Worm (Caenorhabditis elegans) whole organism, L2 larva: ENCODE measurements around the gene C17F4.12.

Experiments used
- C34F6.9 ChIP-seq: fragments of 150-350 bp; optimal IDR thresholded peaks from 2 replicates; lab custom pipeline; 2014; ENCODE audit warnings: missing biosample characterization, missing genetic modification characterization
- F13H6.1 ChIP-seq: sonication (generic microtip); optimal IDR thresholded peaks from 2 replicates; lab custom pipeline; 2016; ENCODE audit warnings: missing genetic modification characterization, missing compliant biosample characterization
- R02D3.7 ChIP-seq: fragments of 150-350 bp; optimal IDR thresholded peaks from 2 replicates; lab custom pipeline; 2014; ENCODE audit warnings: missing biosample characterization, missing genetic modification characterization
- Y55F3AM.14 ChIP-seq: fragments of 200-800 bp; sonication (Bioruptor generic); optimal IDR thresholded peaks from 2 replicates; lab custom pipeline; 2018; ENCODE audit warnings: mild to moderate bottlenecking, missing genetic modification characterization, missing compliant biosample characterization
- ZK546.5 ChIP-seq: sonication (generic microtip); optimal IDR thresholded peaks from 2 replicates; lab custom pipeline; 2017; ENCODE audit warnings: missing biosample characterization, missing genetic modification characterization
- alr-1 ChIP-seq: fragments of 150-350 bp; optimal IDR thresholded peaks from 2 replicates; lab custom pipeline; 2014; ENCODE audit warnings: missing biosample characterization, missing genetic modification characterization
- ama-1 ChIP-seq: fragments of 150-350 bp; optimal IDR thresholded peaks from 2 replicates; lab custom pipeline; 2018; ENCODE audit warnings: inconsistent platforms
- blmp-1 ChIP-seq: sonication (generic microtip); optimal IDR thresholded peaks from 2 replicates; lab custom pipeline; 2017; ENCODE audit warnings: missing genetic modification characterization, mild to moderate bottlenecking, missing compliant biosample characterization, antibody characterized with exemption, moderate library complexity; ENCODE audit not compliant: insufficient read depth
- ceh-82 ChIP-seq: fragments of 150-350 bp; optimal IDR thresholded peaks from 2 replicates; lab custom pipeline; 2014; ENCODE audit warnings: missing biosample characterization, missing genetic modification characterization
- crh-2 ChIP-seq: sonication (generic microtip); optimal IDR thresholded peaks from 2 replicates; lab custom pipeline; 2017; ENCODE audit warnings: missing biosample characterization, missing genetic modification characterization
- egl-27 ChIP-seq: sonication (generic microtip); optimal IDR thresholded peaks from 3 replicates; lab custom pipeline; 2017; ENCODE audit warnings: missing biosample characterization, missing genetic modification reagents, missing genetic modification characterization
- elt-1 ChIP-seq: fragments of 150-350 bp; optimal IDR thresholded peaks from 2 replicates; lab custom pipeline; 2014; ENCODE audit warnings: missing biosample characterization, missing genetic modification characterization
- elt-3 ChIP-seq: sonication (generic microtip); optimal IDR thresholded peaks from 2 replicates; lab custom pipeline; 2017; ENCODE audit warnings: missing biosample characterization, missing genetic modification characterization
- fos-1 ChIP-seq: fragments of 150-350 bp; optimal IDR thresholded peaks from 2 replicates; lab custom pipeline; 2014; ENCODE audit warnings: missing biosample characterization, missing genetic modification characterization
- gmeb-1 ChIP-seq: fragments of 150-350 bp; optimal IDR thresholded peaks from 2 replicates; lab custom pipeline; 2014; ENCODE audit warnings: missing biosample characterization, missing genetic modification characterization
- lin-13 ChIP-seq: fragments of 150-350 bp; optimal IDR thresholded peaks from 2 replicates; lab custom pipeline; 2014; ENCODE audit warnings: missing biosample characterization, missing genetic modification reagents, missing genetic modification characterization
- lin-39 ChIP-seq: fragments of 150-350 bp; optimal IDR thresholded peaks from 2 replicates; lab custom pipeline; 2014; ENCODE audit warnings: missing biosample characterization, missing genetic modification reagents, missing genetic modification characterization
- mbf-1 ChIP-seq: sonication (generic microtip); optimal IDR thresholded peaks from 2 replicates; lab custom pipeline; 2017; ENCODE audit warnings: missing biosample characterization, missing genetic modification characterization
- mdl-1 ChIP-seq, 2 experiments: fragments of 150-350 bp in 1 of 2; sonication (generic microtip) in 1 of 2; optimal IDR thresholded peaks; 2 replicates each; lab custom pipeline; 2017; ENCODE audit warnings: missing biosample characterization in 2 of 2, missing genetic modification characterization in 2 of 2
- nhr-10 ChIP-seq: sonication (generic microtip); optimal IDR thresholded peaks from 2 replicates; lab custom pipeline; 2017; ENCODE audit warnings: missing biosample characterization, missing genetic modification characterization
- nhr-11 ChIP-seq: fragments of 150-350 bp; optimal IDR thresholded peaks from 2 replicates; lab custom pipeline; 2014; ENCODE audit warnings: missing biosample characterization, missing genetic modification characterization
- nhr-12 ChIP-seq: fragments of 150-350 bp; optimal IDR thresholded peaks from 2 replicates; lab custom pipeline; 2014; ENCODE audit warnings: missing biosample characterization, missing genetic modification characterization
- nhr-23 ChIP-seq: fragments of 150-350 bp; optimal IDR thresholded peaks from 2 replicates; lab custom pipeline; 2014; ENCODE audit warnings: missing biosample characterization, missing genetic modification reagents, missing genetic modification characterization
- nhr-237 ChIP-seq: fragments of 150-350 bp; optimal IDR thresholded peaks from 2 replicates; lab custom pipeline; 2014; ENCODE audit warnings: missing biosample characterization, missing genetic modification characterization
- nhr-25 ChIP-seq: fragments of 150-350 bp; sonication (generic microtip); optimal IDR thresholded peaks from 3 replicates; lab custom pipeline; 2014; ENCODE audit warnings: missing biosample characterization, missing genetic modification characterization
- nhr-6 ChIP-seq: fragments of 150-350 bp; optimal IDR thresholded peaks from 2 replicates; lab custom pipeline; 2014; ENCODE audit warnings: missing biosample characterization, missing genetic modification characterization
- nhr-77 ChIP-seq: fragments of 150-350 bp; optimal IDR thresholded peaks from 2 replicates; lab custom pipeline; 2014; ENCODE audit warnings: missing biosample characterization, missing genetic modification characterization
- peb-1 ChIP-seq: fragments of 150-350 bp; optimal IDR thresholded peaks from 2 replicates; lab custom pipeline; 2014; ENCODE audit warnings: missing biosample characterization, missing genetic modification characterization
- sem-4 ChIP-seq: fragments of 150-350 bp; optimal IDR thresholded peaks from 2 replicates; lab custom pipeline; 2014; ENCODE audit warnings: missing biosample characterization, missing genetic modification reagents, missing genetic modification characterization
- skn-1 ChIP-seq: sonication (generic microtip); optimal IDR thresholded peaks from 2 replicates; lab custom pipeline; 2017; ENCODE audit warnings: missing biosample characterization, missing genetic modification characterization
- sma-9 ChIP-seq, 2 experiments: fragments of 150-350 bp in 1 of 2; sonication (generic microtip) in 1 of 2; optimal IDR thresholded peaks; 2 replicates each; lab custom pipeline; 2014 to 2016; ENCODE audit warnings: missing genetic modification characterization in 2 of 2, mild to moderate bottlenecking in 1 of 2, missing biosample characterization in 1 of 2, missing compliant biosample characterization in 1 of 2, missing genetic modification reagents in 1 of 2, moderate library complexity in 1 of 2
- snpc-4 ChIP-seq: fragments of 150-350 bp; optimal IDR thresholded peaks from 2 replicates; lab custom pipeline; 2014; ENCODE audit warnings: missing biosample characterization, missing genetic modification characterization
- unc-39 ChIP-seq: fragments of 150-350 bp; optimal IDR thresholded peaks from 2 replicates; lab custom pipeline; 2014; ENCODE audit warnings: missing biosample characterization, missing genetic modification characterization
- unc-55 ChIP-seq: fragments of 150-350 bp; sonication (generic microtip); optimal IDR thresholded peaks from 3 replicates; lab custom pipeline; 2014; ENCODE audit warnings: missing biosample characterization, missing genetic modification reagents, missing genetic modification characterization
- unc-62 ChIP-seq: fragments of 150-350 bp; optimal IDR thresholded peaks from 2 replicates; lab custom pipeline; 2014; ENCODE audit warnings: missing biosample characterization, missing genetic modification reagents, missing genetic modification characterization
- zag-1 ChIP-seq: fragments of 150-350 bp; optimal IDR thresholded peaks from 2 replicates; lab custom pipeline; 2014; ENCODE audit warnings: missing biosample characterization, missing genetic modification characterization
- ztf-4 ChIP-seq: fragments of 150-350 bp; optimal IDR thresholded peaks from 2 replicates; lab custom pipeline; 2014; ENCODE audit warnings: missing biosample characterization, missing genetic modification characterization

The C17F4.12 gene

ce11 chrII:3250195-3250594 lies 6.2 kb upstream of the C17F4.12 start:
- TF ChIP-seq elt-1 (tag; lab: Kevin White, UChicago) (no peak), sma-9 (GFP tag; optimal IDR thresholded peaks at IDR 0.05; lab: Kevin White, UChicago) (no peak), sma-9 (tag; optimal IDR thresholded peaks at IDR 0.05; lab: Kevin White, UChicago) (no peak), nhr-77 (tag; lab: Kevin White, UChicago) (no peak), unc-55 (GFP tag; lab: Kevin White, UChicago) (no peak), mdl-1 (tag; optimal IDR thresholded peaks at IDR 0.05; lab: Kevin White, UChicago) (no peak), Y55F3AM.14 (GFP tag; lab: Kevin White, UChicago) (no peak), F13H6.1 (tag; lab: Kevin White, UChicago) (no peak), blmp-1 (tag; lab: Kevin White, UChicago) (no peak), nhr-12 (tag; lab: Kevin White, UChicago) (no peak), nhr-237 (tag; lab: Kevin White, UChicago) (no peak), sem-4 (tag; lab: Kevin White, UChicago) (no peak), nhr-23 (no peak), nhr-10 (tag; lab: Kevin White, UChicago) (no peak), crh-2 (tag; lab: Kevin White, UChicago) (no peak), lin-39 (tag; lab: Kevin White, UChicago) (no peak)

ce11 chrII:3249406-3249805 lies 5.4 kb upstream of the C17F4.12 start, which contains the start of gene clec-124:
clec-124 (plus strand) TSS chrII:3249706.
- TF ChIP-seq unc-55 (GFP tag; lab: Kevin White, UChicago) (no peak), ztf-4 (no peak), nhr-6 (tag; lab: Kevin White, UChicago) (no peak), elt-1 (tag; lab: Kevin White, UChicago) (no peak), peb-1 (tag; lab: Kevin White, UChicago) (no peak), alr-1 (no peak), nhr-25 (no peak), C34F6.9 (tag; lab: Kevin White, UChicago) (no peak), snpc-4 (tag; lab: Kevin White, UChicago) (no peak), mdl-1 (tag; optimal IDR thresholded peaks at IDR 0.05; lab: Kevin White, UChicago) (no peak), lin-13 (no peak), unc-39 (tag; lab: Kevin White, UChicago) (no peak), Y55F3AM.14 (GFP tag; lab: Kevin White, UChicago) (no peak), nhr-12 (tag; lab: Kevin White, UChicago) (no peak), unc-62 (GFP tag; lab: Kevin White, UChicago) (no peak), gmeb-1 (tag; lab: Kevin White, UChicago) (no peak)

ce11 chrII:3248043-3248718 lies 4.2 kb upstream of the C17F4.12 start, which contains the start of the genes fbxc-50 and C17F4.2:
fbxc-50 (minus strand) TSS chrII:3248123.
C17F4.2 (plus strand) TSS chrII:3248668.
- TF ChIP-seq crh-2 (tag; lab: Kevin White, UChicago), result no peak
- no peak for TF ChIP-seq unc-55 (GFP tag; lab: Kevin White, UChicago)
- TF ChIP-seq unc-62 (GFP tag; lab: Kevin White, UChicago), result no peak
- no peak for TF ChIP-seq lin-39 (tag; lab: Kevin White, UChicago)
- no peak for TF ChIP-seq R02D3.7
- no peak for TF ChIP-seq skn-1 (tag; lab: Kevin White, UChicago)
- TF ChIP-seq zag-1 (tag; lab: Kevin White, UChicago), result no peak
- TF ChIP-seq mbf-1 (tag; lab: Kevin White, UChicago), result no peak
- no peak for TF ChIP-seq ama-1 (lab: Kevin White, UChicago)
- TF ChIP-seq F13H6.1 (tag; lab: Kevin White, UChicago), result no peak
- TF ChIP-seq nhr-10 (tag; lab: Kevin White, UChicago), result no peak
- no peak for TF ChIP-seq egl-27 (tag; lab: Kevin White, UChicago)
- no peak for TF ChIP-seq C34F6.9 (tag; lab: Kevin White, UChicago)
- TF ChIP-seq gmeb-1 (tag; lab: Kevin White, UChicago), result no peak
- no peak for TF ChIP-seq Y55F3AM.14 (GFP tag; lab: Kevin White, UChicago)
- TF ChIP-seq ceh-82 (tag; lab: Kevin White, UChicago), result no peak

- TF ChIP-seq mdl-1 (tag; optimal IDR thresholded peaks at IDR 0.05; lab: Kevin White, UChicago), result no peak
- TF ChIP-seq ztf-4, result no peak
- no peak for TF ChIP-seq fos-1 (tag; lab: Kevin White, UChicago)
- no peak for TF ChIP-seq nhr-10 (tag; lab: Kevin White, UChicago)
- TF ChIP-seq ZK546.5, result no peak
- no peak for TF ChIP-seq nhr-11 (tag; lab: Kevin White, UChicago)
- no peak for TF ChIP-seq elt-3 (tag; lab: Kevin White, UChicago)
- TF ChIP-seq sma-9 (GFP tag; optimal IDR thresholded peaks at IDR 0.05; lab: Kevin White, UChicago), result no peak
- TF ChIP-seq sma-9 (tag; optimal IDR thresholded peaks at IDR 0.05; lab: Kevin White, UChicago), result no peak
These were observed 3.6 kb upstream of the C17F4.12 start for ce11 chrII:3247556-3247955.
